Worm (Caenorhabditis elegans) whole organism, young adult: ENCODE measurements around the gene ZK673.4.

Experiments
- C17E4.6 ChIP-seq: fragments of 200-800 bp; sonication (Bioruptor generic); IDR thresholded peaks from 2 replicates; pipeline ENCODE4 v1.3.6; 2022; ENCODE audit warnings: missing genetic modification reagents, missing genetic modification characterization, missing compliant biosample characterization
- F22D6.2 ChIP-seq: sonication (generic microtip); optimal IDR thresholded peaks from 2 replicates; lab custom pipeline; 2016; ENCODE audit warnings: mild to moderate bottlenecking, missing genetic modification characterization, missing compliant biosample characterization
- F33H1.4 ChIP-seq: fragments of 200-800 bp; sonication (Bioruptor generic); IDR thresholded peaks from 2 replicates; pipeline ENCODE4 v1.3.6; 2022; ENCODE audit warnings: missing genetic modification reagents, missing genetic modification characterization, missing compliant biosample characterization
- F39B2.1 ChIP-seq: fragments of 200-800 bp; sonication (Bioruptor generic); IDR thresholded peaks from 2 replicates; pipeline ENCODE4 v1.3.6; 2022; ENCODE audit warnings: missing genetic modification reagents, missing genetic modification characterization, missing compliant biosample characterization
- F55B11.4 ChIP-seq: sonication (generic microtip); optimal IDR thresholded peaks from 2 replicates; lab custom pipeline; 2016; ENCODE audit warnings: missing compliant biosample characterization, missing genetic modification characterization, borderline replicate concordance; ENCODE audit not compliant: insufficient read depth
- F57C9.4 ChIP-seq: sonication (generic microtip); optimal IDR thresholded peaks from 2 replicates; lab custom pipeline; 2017; ENCODE audit warnings: mild to moderate bottlenecking, missing genetic modification characterization, missing compliant biosample characterization
- K11D2.4 ChIP-seq: fragments of 200-800 bp; sonication (Bioruptor generic); IDR thresholded peaks from 2 replicates; pipeline ENCODE4 v1.3.6; 2022; ENCODE audit warnings: missing genetic modification reagents, missing genetic modification characterization, missing compliant biosample characterization
- T07F8.4 ChIP-seq: sonication (generic microtip); optimal IDR thresholded peaks from 2 replicates; lab custom pipeline; 2016; ENCODE audit warnings: mild to moderate bottlenecking, missing genetic modification characterization, moderate library complexity, missing compliant biosample characterization
- Y53G8AR.9 ChIP-seq: fragments of 200-800 bp; sonication (Bioruptor generic); conservative IDR thresholded peaks from 2 replicates; pipeline ENCODE4 v1.3.6; 2022; ENCODE audit warnings: missing genetic modification reagents, missing genetic modification characterization, missing compliant biosample characterization
- Y95B8A.8 ChIP-seq: fragments of 200-800 bp; sonication (Bioruptor generic); IDR thresholded peaks from 2 replicates; pipeline ENCODE4 v1.3.6; 2022; ENCODE audit warnings: missing genetic modification reagents, missing genetic modification characterization, missing compliant biosample characterization
- ZK185.1 ChIP-seq: sonication (generic microtip); optimal IDR thresholded peaks from 2 replicates; lab custom pipeline; 2016; ENCODE audit warnings: mild to moderate bottlenecking, missing genetic modification characterization, missing compliant biosample characterization; ENCODE audit not compliant: poor library complexity, severe bottlenecking
- akir-1 ChIP-seq: fragments of 200-800 bp; sonication (Bioruptor generic); optimal IDR thresholded peaks from 2 replicates; lab custom pipeline; 2018; ENCODE audit warnings: mild to moderate bottlenecking, missing genetic modification characterization, moderate library complexity, missing compliant biosample characterization
- ceh-100 ChIP-seq: fragments of 200-800 bp; sonication (Bioruptor generic); IDR thresholded peaks from 2 replicates; pipeline ENCODE4 v1.3.6; 2022; ENCODE audit warnings: missing genetic modification reagents, missing genetic modification characterization, missing compliant biosample characterization
- ceh-79 ChIP-seq: sonication (generic microtip); optimal IDR thresholded peaks from 2 replicates; lab custom pipeline; 2017; ENCODE audit warnings: mild to moderate bottlenecking, missing genetic modification characterization, missing compliant biosample characterization
- dox-1 ChIP-seq: fragments of 200-800 bp; sonication (Bioruptor generic); IDR thresholded peaks from 2 replicates; pipeline ENCODE4 v1.3.6; 2022; ENCODE audit warnings: missing genetic modification reagents, missing genetic modification characterization, missing compliant biosample characterization
- ekl-4 ChIP-seq: fragments of 200-800 bp; sonication (Bioruptor generic); IDR thresholded peaks from 2 replicates; pipeline ENCODE4 v1.3.6; 2022; ENCODE audit warnings: missing genetic modification reagents, missing genetic modification characterization, missing compliant biosample characterization
- hlh-12 ChIP-seq: sonication (generic microtip); optimal IDR thresholded peaks from 2 replicates; lab custom pipeline; 2016; ENCODE audit warnings: missing genetic modification characterization, missing compliant biosample characterization
- hmg-20 ChIP-seq: fragments of 200-800 bp; sonication (Bioruptor generic); IDR thresholded peaks from 2 replicates; pipeline ENCODE4 v1.3.6; 2022; ENCODE audit warnings: missing genetic modification reagents, missing genetic modification characterization, missing compliant biosample characterization
- lag-1 ChIP-seq: fragments of 200-800 bp; sonication (Bioruptor generic); IDR thresholded peaks from 2 replicates; pipeline ENCODE4 v1.3.6; 2022; ENCODE audit warnings: missing genetic modification reagents, missing genetic modification characterization, missing compliant biosample characterization
- lin-54 ChIP-seq: fragments of 200-800 bp; sonication (Bioruptor generic); optimal IDR thresholded peaks from 2 replicates; lab custom pipeline; 2018; ENCODE audit warnings: mild to moderate bottlenecking, missing genetic modification characterization, missing compliant biosample characterization
- lsy-27 ChIP-seq: sonication (generic microtip); optimal IDR thresholded peaks from 2 replicates; lab custom pipeline; 2017; ENCODE audit warnings: missing genetic modification characterization, mild to moderate bottlenecking, missing compliant biosample characterization, antibody characterized with exemption, missing genotype, borderline replicate concordance; ENCODE audit not compliant: insufficient read depth
- madf-3 ChIP-seq: fragments of 200-800 bp; sonication (Bioruptor generic); IDR thresholded peaks from 2 replicates; pipeline ENCODE4 v1.3.6; 2022; ENCODE audit warnings: missing genetic modification reagents, missing genetic modification characterization, missing compliant biosample characterization
- madf-8 ChIP-seq: fragments of 200-800 bp; sonication (Bioruptor generic); conservative IDR thresholded peaks from 2 replicates; pipeline ENCODE4 v1.3.6; 2022; ENCODE audit warnings: missing genetic modification reagents, missing genetic modification characterization, missing compliant biosample characterization
- mcd-1 ChIP-seq: fragments of 200-800 bp; sonication (Bioruptor generic); IDR thresholded peaks from 2 replicates; pipeline ENCODE4 v1.3.6; 2022; ENCODE audit warnings: missing genetic modification reagents, missing genetic modification characterization, missing compliant biosample characterization
- mes-4 ChIP-seq: sonication (generic microtip); optimal IDR thresholded peaks from 2 replicates; lab custom pipeline; 2016; ENCODE audit warnings: missing genotype, missing genetic modification characterization, missing compliant biosample characterization
- nfya-1 ChIP-seq: sonication (generic microtip); optimal IDR thresholded peaks from 2 replicates; lab custom pipeline; 2017; ENCODE audit warnings: antibody characterized with exemption, missing compliant biosample characterization, missing genetic modification characterization, borderline replicate concordance; ENCODE audit not compliant: insufficient read depth
- nhr-179 ChIP-seq: sonication (generic microtip); optimal IDR thresholded peaks from 2 replicates; lab custom pipeline; 2016; ENCODE audit warnings: mild to moderate bottlenecking, missing genetic modification characterization, missing compliant biosample characterization
- pbrm-1 ChIP-seq: fragments of 200-800 bp; sonication (Bioruptor generic); IDR thresholded peaks from 2 replicates; pipeline ENCODE4 v1.3.6; 2022; ENCODE audit warnings: missing genetic modification reagents, missing genetic modification characterization, missing compliant biosample characterization
- pha-4 ChIP-seq: fragments of 150-350 bp; sonication (generic microtip); optimal IDR thresholded peaks from 2 replicates; lab custom pipeline; 2014; ENCODE audit warnings: missing biosample characterization, missing genetic modification reagents, missing genetic modification characterization
- repo-1 ChIP-seq: sonication (generic microtip); optimal IDR thresholded peaks from 2 replicates; lab custom pipeline; 2017; ENCODE audit warnings: mild to moderate bottlenecking, missing genetic modification characterization, missing compliant biosample characterization
- tbx-9 ChIP-seq: sonication (generic microtip); optimal IDR thresholded peaks from 2 replicates; lab custom pipeline; 2016; ENCODE audit warnings: borderline replicate concordance, missing genetic modification characterization, inconsistent platforms, missing compliant biosample characterization
- unc-130 ChIP-seq: sonication (generic microtip); optimal IDR thresholded peaks from 2 replicates; lab custom pipeline; 2016; ENCODE audit warnings: missing genetic modification reagents, missing genetic modification characterization, missing compliant biosample characterization
- zfh-2 ChIP-seq: fragments of 200-800 bp; sonication (Bioruptor generic); conservative IDR thresholded peaks from 2 replicates; pipeline ENCODE4 v1.3.6; 2022; ENCODE audit warnings: missing genetic modification reagents, missing genetic modification characterization, missing compliant biosample characterization
- ztf-18 ChIP-seq: sonication (generic microtip); optimal IDR thresholded peaks from 2 replicates; lab custom pipeline; 2016; ENCODE audit warnings: missing genotype, mild to moderate bottlenecking, missing genetic modification characterization, missing compliant biosample characterization
- ztf-26 ChIP-seq: sonication (generic microtip); optimal IDR thresholded peaks from 2 replicates; lab custom pipeline; 2017; ENCODE audit warnings: missing genetic modification characterization, missing compliant biosample characterization

ZK673.4 gene

DNA sequence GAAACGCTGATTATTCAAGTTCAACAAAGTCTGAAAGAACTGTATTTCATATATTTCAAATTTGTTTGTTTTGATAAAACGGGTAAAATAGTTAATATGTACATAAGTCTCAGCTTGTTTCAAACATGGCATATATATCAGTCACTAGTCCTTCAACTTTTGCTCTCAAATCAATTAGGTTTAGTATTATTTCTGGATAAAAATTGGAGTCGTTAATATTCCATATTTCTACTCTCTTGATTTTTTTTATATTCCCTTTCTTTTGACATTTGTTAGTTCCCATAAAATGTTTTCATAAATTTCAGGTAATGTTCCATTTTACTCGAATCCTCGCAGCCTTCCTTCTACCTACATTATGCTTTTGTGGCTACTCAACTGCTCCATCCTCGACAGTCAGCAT is 16.9 kb upstream of the ZK673.4 start, which contains the start of gene cut-4:
Gene cut-4, plus strand, starts transcription at position 301 of the 400 bp plus-strand sequence.
- no peak for TF ChIP-seq ekl-4 (GFP tag; lab: Robert Waterston, UW)
- TF ChIP-seq Y95B8A.8 (GFP tag; lab: Robert Waterston, UW), result no peak
- TF ChIP-seq F55B11.4 (tag; lab: Kevin White, UChicago), result no peak
- TF ChIP-seq F39B2.1, result no peak
- no peak for TF ChIP-seq nfya-1 (tag; lab: Kevin White, UChicago)
- no peak for TF ChIP-seq F57C9.4 (tag; lab: Kevin White, UChicago)
- no peak for TF ChIP-seq mcd-1
- no peak for TF ChIP-seq pbrm-1 (GFP tag; lab: Robert Waterston, UW)
- TF ChIP-seq repo-1 (tag; lab: Kevin White, UChicago), result no peak
- TF ChIP-seq C17E4.6 (GFP tag; lab: Robert Waterston, UW), result no peak
- no peak for TF ChIP-seq ceh-79 (tag; lab: Kevin White, UChicago)
- TF ChIP-seq, all 124 proteins: peak for 0

DNA sequence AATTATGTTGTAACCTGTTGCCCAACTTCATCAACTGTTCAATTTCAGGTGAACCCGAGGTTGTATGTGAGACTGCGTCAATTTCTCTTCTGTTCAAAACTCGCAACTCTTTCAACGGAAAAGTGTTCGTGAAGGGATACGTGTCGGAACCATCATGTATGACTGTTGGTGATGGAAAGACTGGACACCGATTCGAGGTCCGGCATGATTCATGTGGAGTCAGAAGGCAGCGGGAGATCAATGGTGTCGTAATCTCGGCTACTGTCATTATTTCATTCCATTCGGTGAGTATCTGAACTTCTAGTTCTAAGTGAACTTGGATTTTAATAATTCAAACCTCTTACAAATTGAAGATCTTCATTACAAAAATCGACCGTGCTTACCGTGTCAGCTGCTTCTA is 14.9 kb upstream of the ZK673.4 start:
- TF ChIP-seq hmg-20 (GFP tag; lab: Robert Waterston, UW) (no peak), hlh-12 (no peak), lsy-27 (tag; lab: Kevin White, UChicago) (no peak), zfh-2 (GFP tag; lab: Robert Waterston, UW) (no peak), akir-1 (GFP tag; lab: Kevin White, UChicago) (no peak), mes-4 (no peak), unc-130 (no peak), ceh-100 (GFP tag; lab: Robert Waterston, UW) (no peak), T07F8.4 (tag; lab: Kevin White, UChicago) (no peak), dox-1 (no peak), ztf-18 (tag; lab: Kevin White, UChicago) (no peak)

DNA sequence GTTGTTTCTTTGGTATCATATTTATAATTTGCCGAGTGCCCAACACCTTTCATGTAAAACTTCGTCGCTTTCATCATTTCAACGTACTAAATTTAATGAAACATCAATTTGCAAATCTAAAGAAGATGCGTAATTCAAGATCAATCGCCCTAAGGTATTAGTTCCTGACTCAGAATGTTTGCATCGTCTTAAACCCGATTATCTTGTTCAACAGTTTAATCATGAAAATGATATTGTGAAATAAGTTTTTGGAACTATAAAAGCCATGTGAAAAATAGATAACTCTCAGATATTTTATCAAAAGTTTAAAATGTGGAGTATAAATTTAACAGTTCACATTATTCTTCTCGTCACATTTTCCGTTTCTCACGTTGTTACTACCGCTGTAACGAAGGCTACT is 12.7 kb upstream of the ZK673.4 start, which contains the start of gene E04D5.4:
Gene E04D5.4, plus strand, starts transcription at position 301 of the 400 bp plus-strand sequence.
- no peak for TF ChIP-seq tbx-9 (tag; lab: Kevin White, UChicago)
- no peak for TF ChIP-seq lin-54 (GFP tag; lab: Kevin White, UChicago)
- TF ChIP-seq ztf-18 (tag; lab: Kevin White, UChicago), result no peak
- no peak for TF ChIP-seq hmg-20 (GFP tag; lab: Robert Waterston, UW)
- TF ChIP-seq ZK185.1 (tag; lab: Kevin White, UChicago), result no peak
- no peak for TF ChIP-seq K11D2.4
- TF ChIP-seq F33H1.4 (GFP tag; lab: Robert Waterston, UW), result no peak
- no peak for TF ChIP-seq Y53G8AR.9 (GFP tag; lab: Robert Waterston, UW)
- no peak for TF ChIP-seq madf-3
- TF ChIP-seq ztf-26 (tag; lab: Kevin White, UChicago), result no peak
- TF ChIP-seq lag-1 (GFP tag; lab: Robert Waterston, UW), result no peak
- no peak for TF ChIP-seq F22D6.2 (tag; lab: Kevin White, UChicago)
- TF ChIP-seq nhr-179 (tag; lab: Kevin White, UChicago), result no peak
- no peak for TF ChIP-seq pha-4 (tag; lab: Kevin White, UChicago)
- TF ChIP-seq madf-8, result no peak
- TF ChIP-seq C17E4.6 (GFP tag; lab: Robert Waterston, UW), result no peak
